Fruit fly (Drosophila melanogaster) whole organism, embryonic: ENCODE data around the gene CG11052.

ENCODE experiments used
- CG11504 ChIP-seq: fragments of 200-800 bp; sonication (Bioruptor generic); optimal IDR thresholded peaks from 3 replicates; lab custom pipeline; 2019; ENCODE audit warnings: missing biosample characterization, mild to moderate bottlenecking, missing genetic modification characterization, moderate library complexity
- CG12155 ChIP-seq: fragments of 200-800 bp; sonication (Bioruptor generic); optimal IDR thresholded peaks from 3 replicates; lab custom pipeline; 2016; ENCODE audit warnings: missing biosample characterization, missing genetic modification characterization
- CG12659 ChIP-seq: fragments of 200-800 bp; sonication (Bioruptor generic); optimal IDR thresholded peaks from 3 replicates; lab custom pipeline; 2017; ENCODE audit warnings: mild to moderate bottlenecking, missing biosample characterization, missing genetic modification reagents, missing genetic modification characterization
- CG12769 ChIP-seq: fragments of 200-800 bp; sonication (Bioruptor generic); optimal IDR thresholded peaks from 2 replicates; lab custom pipeline; 2019; ENCODE audit warnings: missing biosample characterization, mild to moderate bottlenecking, missing genetic modification characterization, moderate library complexity
- CG13287 ChIP-seq: fragments of 200-800 bp; sonication (Bioruptor generic); IDR thresholded peaks from 2 replicates; pipeline ENCODE4 v1.3.6; 2022; ENCODE audit warnings: missing biosample characterization, missing genetic modification characterization; ENCODE audit not compliant: partially characterized antibody
- CG14441 ChIP-seq: fragments of 200-800 bp; sonication (Bioruptor generic); IDR thresholded peaks from 2 replicates; pipeline ENCODE4 v1.3.6; 2022; ENCODE audit warnings: missing biosample characterization, missing genetic modification characterization
- CG14667 ChIP-seq: fragments of 200-800 bp; sonication (Bioruptor generic); IDR thresholded peaks from 2 replicates; pipeline ENCODE4 v1.3.6; 2022; ENCODE audit warnings: missing biosample characterization, missing genetic modification characterization
- CG15514 ChIP-seq: fragments of 200-800 bp; sonication (Bioruptor generic); optimal IDR thresholded peaks from 3 replicates; lab custom pipeline; 2017; ENCODE audit warnings: missing biosample characterization, missing genetic modification characterization, mild to moderate bottlenecking, moderate library complexity, missing genetic modification reagents
- CG1647 ChIP-seq: fragments of 200-800 bp; sonication (Bioruptor generic); optimal IDR thresholded peaks from 3 replicates; lab custom pipeline; 2016; ENCODE audit warnings: missing biosample characterization, missing genetic modification characterization
- CG17568 ChIP-seq: fragments of 200-800 bp; sonication (Bioruptor generic); optimal IDR thresholded peaks from 2 replicates; lab custom pipeline; 2018; ENCODE audit warnings: missing biosample characterization, mild to moderate bottlenecking, missing genetic modification characterization, moderate library complexity
- CG2199 ChIP-seq: fragments of 200-800 bp; sonication (Bioruptor generic); IDR thresholded peaks from 3 replicates; pipeline ENCODE4 v1.3.6; 2022; ENCODE audit warnings: missing biosample characterization, missing genetic modification characterization
- CG2712 ChIP-seq: fragments of 200-800 bp; optimal IDR thresholded peaks from 3 replicates; lab custom pipeline; 2019; ENCODE audit warnings: missing biosample characterization, mild to moderate bottlenecking, missing genetic modification characterization, moderate library complexity
- CG31441 ChIP-seq: fragments of 200-800 bp; sonication (Bioruptor generic); IDR thresholded peaks from 2 replicates; pipeline ENCODE4 v1.3.6; 2022; ENCODE audit warnings: missing biosample characterization, missing genetic modification characterization
- CG32767 ChIP-seq: fragments of 200-800 bp; sonication (Bioruptor generic); IDR thresholded peaks from 2 replicates; pipeline ENCODE4 v1.3.6; 2022; ENCODE audit warnings: missing biosample characterization, missing genetic modification characterization
- CG4328 ChIP-seq: fragments of 200-800 bp; sonication (Bioruptor generic); optimal IDR thresholded peaks from 3 replicates; lab custom pipeline; 2017; ENCODE audit warnings: missing biosample characterization, missing genetic modification reagents, missing genetic modification characterization
- CG4404 ChIP-seq: fragments of 200-800 bp; sonication (Bioruptor generic); IDR thresholded peaks from 2 replicates; pipeline ENCODE4 v1.3.6; 2022; ENCODE audit warnings: missing biosample characterization, missing genetic modification characterization
- CG4424 ChIP-seq: fragments of 200-800 bp; sonication (Bioruptor generic); optimal IDR thresholded peaks from 3 replicates; lab custom pipeline; 2016; ENCODE audit warnings: missing biosample characterization, missing genetic modification characterization
- CG5180 ChIP-seq: fragments of 200-800 bp; sonication (Bioruptor generic); optimal IDR thresholded peaks from 3 replicates; lab custom pipeline; 2017; ENCODE audit warnings: missing biosample characterization, missing genetic modification characterization, mild to moderate bottlenecking, moderate library complexity, missing genetic modification reagents
- CG5953 ChIP-seq: fragments of 200-800 bp; sonication (Bioruptor generic); IDR thresholded peaks from 2 replicates; pipeline ENCODE4 v1.3.6; 2022; ENCODE audit warnings: missing biosample characterization, missing genetic modification characterization
- CG8281 ChIP-seq: fragments of 200-800 bp; sonication (Bioruptor generic); optimal IDR thresholded peaks from 2 replicates; lab custom pipeline; 2018; ENCODE audit warnings: missing biosample characterization, mild to moderate bottlenecking, missing genetic modification characterization, moderate library complexity
- CG8765 ChIP-seq: fragments of 200-800 bp; sonication (Bioruptor generic); IDR thresholded peaks from 2 replicates; pipeline ENCODE4 v1.3.6; 2022; ENCODE audit warnings: missing biosample characterization, missing genetic modification characterization
- Dbx ChIP-seq: fragments of 200-800 bp; sonication (Bioruptor generic); IDR thresholded peaks from 3 replicates; pipeline ENCODE4 v1.3.6; 2022; ENCODE audit warnings: missing biosample characterization, missing genetic modification characterization
- Dek ChIP-seq: fragments of 200-800 bp; sonication (Bioruptor generic); optimal IDR thresholded peaks from 3 replicates; lab custom pipeline; 2019; ENCODE audit warnings: missing biosample characterization, mild to moderate bottlenecking, missing genetic modification characterization, moderate library complexity
- Dll ChIP-seq: fragments of 200-800 bp; sonication (Bioruptor generic); IDR thresholded peaks from 4 replicates; pipeline ENCODE4 v1.3.6; 2022; ENCODE audit warnings: missing biosample characterization, missing genetic modification characterization; ENCODE audit not compliant: partially characterized antibody
- Doc3 ChIP-seq: fragments of 200-800 bp; sonication (Bioruptor generic); IDR thresholded peaks from 3 replicates; pipeline ENCODE4 v1.3.6; 2022; ENCODE audit warnings: missing biosample characterization, missing genetic modification characterization; ENCODE audit not compliant: partially characterized antibody
- Drgx ChIP-seq: fragments of 200-800 bp; sonication (Bioruptor generic); IDR thresholded peaks from 2 replicates; pipeline ENCODE4 v1.3.6; 2022; ENCODE audit warnings: missing biosample characterization, missing genetic modification characterization
- Hey ChIP-seq: fragments of 200-800 bp; sonication (Bioruptor generic); optimal IDR thresholded peaks from 3 replicates; lab custom pipeline; 2018; ENCODE audit warnings: missing biosample characterization, mild to moderate bottlenecking, missing genetic modification characterization
- HmgD ChIP-seq: fragments of 200-800 bp; sonication (Bioruptor generic); optimal IDR thresholded peaks from 3 replicates; lab custom pipeline; 2016; ENCODE audit warnings: missing biosample characterization, missing genetic modification characterization
- NC2β ChIP-seq: fragments of 200-800 bp; sonication (Bioruptor generic); optimal IDR thresholded peaks from 2 replicates; lab custom pipeline; 2016; ENCODE audit warnings: missing biosample characterization, missing genetic modification characterization
- Pdp1 ChIP-seq, 2 experiments: fragments of 200-800 bp; sonication (Bioruptor generic); optimal IDR thresholded peaks; 3 replicates each; lab custom pipeline; 2016; ENCODE audit warnings: missing biosample characterization in 2 of 2, missing genetic modification characterization in 2 of 2, mild to moderate bottlenecking in 1 of 2, moderate library complexity in 1 of 2
- Six4 ChIP-seq: fragments of 200-800 bp; sonication (Bioruptor generic); optimal IDR thresholded peaks from 2 replicates; lab custom pipeline; 2016; ENCODE audit warnings: missing biosample characterization, missing genetic modification characterization
- Trl ChIP-seq, 3 experiments: fragments of >200 bp in 2 of 3; fragments of 200-800 bp in 1 of 3; sonication (Bioruptor generic) in 1 of 3; optimal IDR thresholded peaks; 2 replicates in 1 of 3; 3 replicates in 2 of 3; lab custom pipeline; 2016 to 2017; ENCODE audit warnings: missing biosample characterization in 1 of 3, missing genetic modification characterization in 1 of 3
- Xrp1 ChIP-seq: fragments of 200-800 bp; sonication (Bioruptor generic); IDR thresholded peaks from 2 replicates; pipeline ENCODE4 v1.3.6; 2022; ENCODE audit warnings: missing biosample characterization, missing genetic modification characterization
- bowl ChIP-seq: fragments of 200-800 bp; sonication (Bioruptor generic); IDR thresholded peaks from 2 replicates; pipeline ENCODE4 v1.3.6; 2022; ENCODE audit warnings: missing biosample characterization, missing genetic modification characterization
- dysf ChIP-seq: fragments of 200-800 bp; sonication (Bioruptor generic); IDR thresholded peaks from 3 replicates; pipeline ENCODE4 v1.3.6; 2022; ENCODE audit warnings: missing biosample characterization, missing genetic modification characterization
- emc ChIP-seq: fragments of 200-800 bp; sonication (Bioruptor generic); optimal IDR thresholded peaks from 2 replicates; lab custom pipeline; 2016; ENCODE audit warnings: missing biosample characterization, missing genetic modification characterization
- eve ChIP-seq, 2 experiments: fragments of >200 bp; optimal IDR thresholded peaks; 2 replicates each; lab custom pipeline; 2017; ENCODE audit warnings: missing biosample characterization in 2 of 2, missing genetic modification characterization in 2 of 2
- grau ChIP-seq: fragments of 200-800 bp; optimal IDR thresholded peaks from 3 replicates; lab custom pipeline; 2019; ENCODE audit warnings: missing biosample characterization, mild to moderate bottlenecking, missing genetic modification characterization, moderate library complexity
- ham ChIP-seq: fragments of 200-800 bp; sonication (Bioruptor generic); IDR thresholded peaks from 2 replicates; pipeline ENCODE4 v1.3.6; 2022; ENCODE audit warnings: missing biosample characterization, missing genetic modification characterization
- lbe ChIP-seq: fragments of 200-800 bp; sonication (Bioruptor generic); optimal IDR thresholded peaks from 2 replicates; lab custom pipeline; 2016; ENCODE audit warnings: missing biosample characterization, mild to moderate bottlenecking, missing genetic modification characterization
- lmd ChIP-seq: fragments of 200-800 bp; sonication (Bioruptor generic); IDR thresholded peaks from 2 replicates; pipeline ENCODE4 v1.3.6; 2022; ENCODE audit warnings: missing biosample characterization, missing genetic modification characterization
- nom ChIP-seq: fragments of 200-800 bp; sonication (Bioruptor generic); optimal IDR thresholded peaks from 2 replicates; lab custom pipeline; 2017; ENCODE audit warnings: missing biosample characterization, missing genetic modification characterization, mild to moderate bottlenecking, moderate library complexity, missing genetic modification reagents
- org-1 ChIP-seq: fragments of 200-800 bp; sonication (Bioruptor generic); optimal IDR thresholded peaks from 2 replicates; lab custom pipeline; 2017; ENCODE audit warnings: missing biosample characterization, missing genetic modification characterization
- ro ChIP-seq: fragments of 200-800 bp; sonication (Bioruptor generic); IDR thresholded peaks from 2 replicates; pipeline ENCODE4 v1.3.6; 2022; ENCODE audit warnings: missing biosample characterization, missing genetic modification characterization
- row ChIP-seq: fragments of 200-800 bp; sonication (Bioruptor generic); IDR thresholded peaks from 3 replicates; pipeline ENCODE4 v1.3.6; 2022; ENCODE audit warnings: missing biosample characterization, missing genetic modification characterization
- run ChIP-seq: fragments of 200-800 bp; sonication (Bioruptor generic); optimal IDR thresholded peaks from 3 replicates; lab custom pipeline; 2018; ENCODE audit warnings: missing biosample characterization, mild to moderate bottlenecking, missing genetic modification characterization
- sd ChIP-seq: fragments of 200-800 bp; sonication (Bioruptor generic); optimal IDR thresholded peaks from 3 replicates; lab custom pipeline; 2018; ENCODE audit warnings: missing biosample characterization, mild to moderate bottlenecking, missing genetic modification characterization, moderate library complexity
- sim ChIP-seq: fragments of 200-800 bp; sonication (Bioruptor generic); IDR thresholded peaks from 2 replicates; pipeline ENCODE4 v1.3.6; 2022; ENCODE audit warnings: missing biosample characterization, missing genetic modification characterization
- tap ChIP-seq: fragments of 200-800 bp; optimal IDR thresholded peaks from 3 replicates; lab custom pipeline; 2019; ENCODE audit warnings: missing biosample characterization, mild to moderate bottlenecking, missing genetic modification characterization, moderate library complexity
- tin ChIP-seq: fragments of 200-800 bp; sonication (Bioruptor generic); optimal IDR thresholded peaks from 3 replicates; lab custom pipeline; 2016; ENCODE audit warnings: missing biosample characterization, missing genetic modification characterization
- trh ChIP-seq: fragments of 200-800 bp; sonication (Bioruptor generic); optimal IDR thresholded peaks from 2 replicates; lab custom pipeline; 2016; ENCODE audit warnings: missing biosample characterization, missing genetic modification characterization
- wdn ChIP-seq: fragments of 200-800 bp; sonication (Bioruptor generic); IDR thresholded peaks from 2 replicates; pipeline ENCODE4 v1.3.6; 2022; ENCODE audit warnings: missing biosample characterization, missing genetic modification characterization

The CG11052 gene

DNA sequence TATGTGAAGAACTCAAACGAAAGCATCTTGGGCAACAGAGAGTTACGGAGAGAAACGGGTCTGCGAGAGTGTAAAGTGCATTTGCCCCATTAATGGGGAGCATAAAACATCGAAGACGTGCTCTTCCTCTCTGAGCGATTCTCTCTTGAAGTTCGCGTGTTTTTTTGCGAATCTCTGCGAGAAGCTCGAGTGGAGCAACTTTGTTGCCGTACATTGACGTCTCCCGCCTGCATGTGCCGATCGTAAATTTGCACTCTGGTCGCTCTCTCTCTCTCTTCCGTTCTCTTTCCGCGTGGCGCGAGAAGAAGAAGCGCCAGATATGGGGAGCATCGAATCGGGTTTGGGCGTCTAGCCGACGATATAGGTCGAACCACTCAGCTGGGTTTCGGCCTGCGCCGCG, 41.3 kb downstream of the CG11052 start:
- no peak for TF ChIP-seq bowl (GFP tag; lab: Robert Waterston, UW)
- peak; percentile 55; the same call in 1 of the 4 replicates for TF ChIP-seq Dll (GFP tag; lab: Robert Waterston, UW)
- TF ChIP-seq wdn: no peak
- TF ChIP-seq CG11504 (tag; lab: Kevin White, UChicago): peak; percentile 59
- TF ChIP-seq CG8281 (tag; lab: Kevin White, UChicago): no peak
- TF ChIP-seq Trl (optimal IDR thresholded peaks at IDR 0.05; lab: Kevin White, UChicago): peak; percentile 54 to 78
- no peak for TF ChIP-seq Trl (GFP tag; optimal IDR thresholded peaks at IDR 0.05; lab: Kevin White, UChicago)
- TF ChIP-seq emc (GFP tag; lab: Kevin White, UChicago): no peak
- no peak for TF ChIP-seq grau
- no peak for TF ChIP-seq tap (tag; lab: Kevin White, UChicago)
- peak; percentile 34 for TF ChIP-seq CG5180 (GFP tag; lab: Kevin White, UChicago)
- no peak for TF ChIP-seq CG4424 (GFP tag; lab: Kevin White, UChicago)
- TF ChIP-seq CG14667 (GFP tag; lab: Robert Waterston, UW): no peak
- TF ChIP-seq CG4328: no peak
- TF ChIP-seq ro (GFP tag; lab: Robert Waterston, UW): no peak
- no peak for TF ChIP-seq Dek (tag; lab: Kevin White, UChicago)
- TF ChIP-seq trh (GFP tag; lab: Kevin White, UChicago): no peak
- no peak for TF ChIP-seq CG12155
- no peak for TF ChIP-seq CG14441 (GFP tag; lab: Robert Waterston, UW)
- no peak for TF ChIP-seq CG2712 (tag; lab: Kevin White, UChicago)
- TF ChIP-seq CG32767 (GFP tag; lab: Robert Waterston, UW): no peak
- TF ChIP-seq CG5953: no peak
- no peak for TF ChIP-seq Doc3 (GFP tag; lab: Robert Waterston, UW)
- no peak for TF ChIP-seq org-1 (GFP tag; lab: Kevin White, UChicago)
- TF ChIP-seq NC2β (GFP tag; lab: Kevin White, UChicago): no peak
- TF ChIP-seq HmgD: no peak
- TF ChIP-seq nom (GFP tag; lab: Kevin White, UChicago): peak; percentile 85
- TF ChIP-seq CG17568: no peak
- TF ChIP-seq lbe: peak; percentile 67
- no peak for TF ChIP-seq row
- no peak for TF ChIP-seq sd
- no peak for TF ChIP-seq tin
- TF ChIP-seq CG1647 (GFP tag; lab: Kevin White, UChicago): no peak
- TF ChIP-seq dysf (GFP tag; lab: Robert Waterston, UW): no peak
- no peak for TF ChIP-seq CG13287 (GFP tag; lab: Robert Waterston, UW)
- no peak for TF ChIP-seq Xrp1 (GFP tag; lab: Robert Waterston, UW)
- TF ChIP-seq lmd (GFP tag; lab: Robert Waterston, UW): no peak
- no peak for TF ChIP-seq Six4 (GFP tag; lab: Kevin White, UChicago)
- no peak for TF ChIP-seq CG8765 (GFP tag; lab: Robert Waterston, UW)
- TF ChIP-seq CG12769: peak; percentile 52
- no peak for TF ChIP-seq Dbx
- TF ChIP-seq eve (GFP tag; optimal IDR thresholded peaks at IDR 0.05; lab: Kevin White, UChicago): no peak
- no peak for TF ChIP-seq ham (GFP tag; lab: Robert Waterston, UW)
- no peak for TF ChIP-seq CG4404 (GFP tag; lab: Robert Waterston, UW)
- TF ChIP-seq CG31441 (GFP tag; lab: Robert Waterston, UW): no peak
- no peak for TF ChIP-seq CG2199 (GFP tag; lab: Robert Waterston, UW)
- TF ChIP-seq Drgx (GFP tag; lab: Robert Waterston, UW): peak; percentile 71
- TF ChIP-seq Hey (tag; lab: Kevin White, UChicago): no peak
- TF ChIP-seq CG12659 (GFP tag; lab: Kevin White, UChicago): no peak
- TF ChIP-seq run (tag; lab: Kevin White, UChicago): no peak
- no peak for TF ChIP-seq Pdp1 (GFP tag; optimal IDR thresholded peaks at IDR 0.05; lab: Kevin White, UChicago)
- TF ChIP-seq CG15514 (GFP tag; lab: Kevin White, UChicago): no peak
- no peak for TF ChIP-seq sim (GFP tag; lab: Robert Waterston, UW)
